Worm (Caenorhabditis elegans): ENCODE measurements around the gene idpp-6.

ce11 chrX:6740282-6740982, 42.5 kb upstream of the idpp-6 start:
- TF ChIP-seq tra-4 (tag; optimal IDR thresholded peaks at IDR 0.05) (no peak), ceh-36 (tag; optimal IDR thresholded peaks at IDR 0.05) (no peak), ceh-13 (GFP tag; optimal IDR thresholded peaks at IDR 0.05) (no peak), ama-1 (optimal IDR thresholded peaks at IDR 0.05) (no peak), tbx-37 (GFP tag; conservative IDR thresholded peaks at IDR 0.05) (no peak), scrt-1 (GFP tag; IDR thresholded peaks at IDR 0.05) (no peak), B0310.2 (tag; optimal IDR thresholded peaks at IDR 0.05) (no peak), F13C5.2 (tag; optimal IDR thresholded peaks at IDR 0.05) (no peak), sea-1 (GFP tag; conservative IDR thresholded peaks at IDR 0.05) (no peak)

Data from whole organism, early embryonic.